Worm (Caenorhabditis elegans) whole organism, L4 larva: ENCODE measurements around the gene Y43F8C.9.

Experiments
- F10B5.3 ChIP-seq: sonication (generic microtip); optimal IDR thresholded peaks from 2 replicates; lab custom pipeline; 2016; ENCODE audit warnings: mild to moderate bottlenecking, missing genetic modification characterization, missing compliant biosample characterization
- ZK337.2 ChIP-seq: fragments of 200-800 bp; sonication (Bioruptor generic); IDR thresholded peaks from 2 replicates; pipeline ENCODE4 v1.3.6; 2022; ENCODE audit warnings: missing genetic modification reagents, missing genetic modification characterization, missing compliant biosample characterization
- ZK546.5 ChIP-seq, 2 experiments: sonication (generic microtip); optimal IDR thresholded peaks; 2 replicates each; lab custom pipeline; 2017; ENCODE audit warnings: missing biosample characterization in 2 of 2, missing genetic modification characterization in 2 of 2
- aha-1 ChIP-seq: fragments of 150-350 bp; peaks from one replicate; lab custom pipeline; 2014; ENCODE audit warnings: missing biosample characterization, missing genetic modification characterization
- attf-4 ChIP-seq: sonication (generic microtip); optimal IDR thresholded peaks from 3 replicates; lab custom pipeline; 2017; ENCODE audit warnings: missing biosample characterization, missing genetic modification characterization
- ceh-28 ChIP-seq: fragments of 150-350 bp; optimal IDR thresholded peaks from 2 replicates; lab custom pipeline; 2014; ENCODE audit warnings: missing biosample characterization, missing genetic modification reagents, missing genetic modification characterization
- ceh-32 ChIP-seq: sonication (generic microtip); optimal IDR thresholded peaks from 2 replicates; lab custom pipeline; 2016; ENCODE audit warnings: mild to moderate bottlenecking, missing genetic modification characterization, missing compliant biosample characterization; ENCODE audit not compliant: poor library complexity
- ceh-62 ChIP-seq: sonication (generic microtip); optimal IDR thresholded peaks from 2 replicates; lab custom pipeline; 2017; ENCODE audit warnings: missing biosample characterization, missing genetic modification characterization
- ceh-82 ChIP-seq: sonication (generic microtip); optimal IDR thresholded peaks from 2 replicates; lab custom pipeline; 2017; ENCODE audit warnings: missing biosample characterization, missing genetic modification characterization
- cey-2 ChIP-seq: sonication (generic microtip); optimal IDR thresholded peaks from 3 replicates; lab custom pipeline; 2017; ENCODE audit warnings: missing genetic modification characterization, mild to moderate bottlenecking, missing compliant biosample characterization, antibody characterized with exemption, borderline replicate concordance; ENCODE audit not compliant: insufficient read depth
- ctbp-1 ChIP-seq: fragments of 200-800 bp; sonication (Bioruptor generic); IDR thresholded peaks from 2 replicates; pipeline ENCODE4 v1.3.6; 2022; ENCODE audit warnings: missing genetic modification reagents, missing genetic modification characterization, missing compliant biosample characterization
- daf-12 ChIP-seq: fragments of 150-350 bp; optimal IDR thresholded peaks from 2 replicates; lab custom pipeline; 2014; ENCODE audit warnings: missing biosample characterization, missing genetic modification reagents, missing genetic modification characterization
- daf-16 ChIP-seq, 3 experiments: sonication (generic microtip); optimal IDR thresholded peaks; 2 replicates each; lab custom pipeline; 2016 to 2017; ENCODE audit warnings: missing genetic modification characterization in 3 of 3, missing genetic modification reagents in 3 of 3, mild to moderate bottlenecking in 2 of 3, missing compliant biosample characterization in 2 of 3, missing biosample characterization in 1 of 3, moderate library complexity in 1 of 3
- daf-8 ChIP-seq: fragments of 200-800 bp; sonication (Bioruptor generic); IDR thresholded peaks from 2 replicates; pipeline ENCODE4 v1.3.6; 2022; ENCODE audit warnings: missing genetic modification characterization, missing compliant biosample characterization
- dpl-1 ChIP-seq: fragments of 150-350 bp; optimal IDR thresholded peaks from 2 replicates; lab custom pipeline; 2014; ENCODE audit warnings: missing biosample characterization, missing genetic modification reagents, missing genetic modification characterization
- duxl-1 ChIP-seq: sonication (generic microtip); optimal IDR thresholded peaks from 2 replicates; lab custom pipeline; 2016; ENCODE audit warnings: mild to moderate bottlenecking, missing genetic modification characterization, moderate library complexity, missing compliant biosample characterization; ENCODE audit not compliant: poor library complexity
- egl-43 ChIP-seq: fragments of 200-800 bp; sonication (Bioruptor generic); IDR thresholded peaks from 2 replicates; pipeline ENCODE4 v1.3.6; 2022; ENCODE audit warnings: missing genetic modification reagents, missing genetic modification characterization, missing compliant biosample characterization
- fkh-10 ChIP-seq: fragments of 150-350 bp; optimal IDR thresholded peaks from 2 replicates; lab custom pipeline; 2014; ENCODE audit warnings: missing biosample characterization, missing genetic modification reagents, missing genetic modification characterization
- fos-1 ChIP-seq: fragments of 150-350 bp; optimal IDR thresholded peaks from 2 replicates; lab custom pipeline; 2014; ENCODE audit warnings: missing biosample characterization, missing genetic modification characterization
- hif-1 ChIP-seq, 2 experiments: sonication (generic microtip); optimal IDR thresholded peaks; 2 replicates each; lab custom pipeline; 2016 to 2017; ENCODE audit warnings: missing compliant biosample characterization in 2 of 2, missing genetic modification characterization in 2 of 2, missing genetic modification reagents in 2 of 2, missing genotype in 2 of 2, mild to moderate bottlenecking in 1 of 2
- hlh-30 ChIP-seq: sonication (generic microtip); optimal IDR thresholded peaks from 2 replicates; lab custom pipeline; 2017; ENCODE audit warnings: antibody characterized with exemption, mild to moderate bottlenecking, missing genetic modification characterization, missing compliant biosample characterization; ENCODE audit not compliant: insufficient read depth
- hmg-1.1 ChIP-seq: fragments of 200-800 bp; sonication (Bioruptor generic); IDR thresholded peaks from 2 replicates; pipeline ENCODE4 v1.3.6; 2022; ENCODE audit warnings: missing genetic modification reagents, missing genetic modification characterization, missing compliant biosample characterization
- lim-7 ChIP-seq: fragments of 200-800 bp; sonication (Bioruptor generic); IDR thresholded peaks from 2 replicates; pipeline ENCODE4 v1.3.6; 2022; ENCODE audit warnings: missing genetic modification characterization, missing compliant biosample characterization
- lin-1 ChIP-seq: fragments of 200-800 bp; sonication (Bioruptor generic); IDR thresholded peaks from 2 replicates; pipeline ENCODE4 v1.3.6; 2022; ENCODE audit warnings: missing genetic modification reagents, missing genetic modification characterization, missing compliant biosample characterization
- lin-15B ChIP-seq: fragments of 150-350 bp; sonication (generic microtip); optimal IDR thresholded peaks from 3 replicates; lab custom pipeline; 2014; ENCODE audit warnings: missing biosample characterization, missing genetic modification characterization
- lin-29 ChIP-seq: fragments of 200-800 bp; sonication (Bioruptor generic); IDR thresholded peaks from 2 replicates; pipeline ENCODE4 v1.3.6; 2022; ENCODE audit warnings: missing genetic modification reagents, missing genetic modification characterization, missing compliant biosample characterization
- lin-39 ChIP-seq: fragments of 150-350 bp; optimal IDR thresholded peaks from 2 replicates; lab custom pipeline; 2014; ENCODE audit warnings: missing biosample characterization, missing genetic modification reagents, missing genetic modification characterization
- lir-3 ChIP-seq: sonication (generic microtip); optimal IDR thresholded peaks from 2 replicates; lab custom pipeline; 2016; ENCODE audit warnings: mild to moderate bottlenecking, missing genetic modification characterization, missing compliant biosample characterization
- madf-9 ChIP-seq: fragments of 200-800 bp; sonication (Bioruptor generic); conservative IDR thresholded peaks from 2 replicates; pipeline ENCODE4 v1.3.6; 2022; ENCODE audit warnings: missing genetic modification reagents, missing genetic modification characterization, missing compliant biosample characterization
- mdt-29 ChIP-seq: fragments of 200-800 bp; sonication (Bioruptor generic); IDR thresholded peaks from 2 replicates; pipeline ENCODE4 v1.3.6; 2022; ENCODE audit warnings: missing genetic modification reagents, missing genetic modification characterization, missing compliant biosample characterization
- mep-1 ChIP-seq: fragments of 150-350 bp; sonication (generic microtip); optimal IDR thresholded peaks from 3 replicates; lab custom pipeline; 2014; ENCODE audit warnings: missing biosample characterization, missing genetic modification characterization
- mxl-3 ChIP-seq: fragments of 200-800 bp; sonication (Bioruptor generic); optimal IDR thresholded peaks from 2 replicates; lab custom pipeline; 2018; ENCODE audit warnings: mild to moderate bottlenecking, missing genetic modification characterization, missing compliant biosample characterization
- nhr-10 ChIP-seq: fragments of 150-350 bp; optimal IDR thresholded peaks from 2 replicates; lab custom pipeline; 2014; ENCODE audit warnings: missing biosample characterization, missing genetic modification characterization
- nhr-11 ChIP-seq: fragments of 150-350 bp; optimal IDR thresholded peaks from 2 replicates; lab custom pipeline; 2014; ENCODE audit warnings: missing biosample characterization, missing genetic modification characterization
- nhr-237 ChIP-seq: sonication (generic microtip); optimal IDR thresholded peaks from 2 replicates; lab custom pipeline; 2017; ENCODE audit warnings: missing biosample characterization, missing genetic modification characterization
- nhr-48 ChIP-seq: sonication (generic microtip); optimal IDR thresholded peaks from 2 replicates; lab custom pipeline; 2016; ENCODE audit warnings: mild to moderate bottlenecking, missing genetic modification characterization, missing compliant biosample characterization
- nhr-6 ChIP-seq: fragments of 150-350 bp; optimal IDR thresholded peaks from 2 replicates; lab custom pipeline; 2014; ENCODE audit warnings: missing biosample characterization, missing genetic modification characterization
- nhr-76 ChIP-seq: fragments of 150-350 bp; optimal IDR thresholded peaks from 2 replicates; lab custom pipeline; 2014; ENCODE audit warnings: missing biosample characterization, missing genetic modification characterization
- pqm-1 ChIP-seq: sonication (generic microtip); optimal IDR thresholded peaks from 2 replicates; lab custom pipeline; 2017; ENCODE audit warnings: missing biosample characterization, missing genetic modification characterization
- rbr-2 ChIP-seq: sonication (generic microtip); optimal IDR thresholded peaks from 2 replicates; lab custom pipeline; 2016; ENCODE audit warnings: missing genotype, missing genetic modification characterization, missing compliant biosample characterization
- saeg-2 ChIP-seq: fragments of 200-800 bp; sonication (Bioruptor generic); IDR thresholded peaks from 2 replicates; pipeline ENCODE4 v1.3.6; 2022; ENCODE audit warnings: missing genetic modification reagents, missing genetic modification characterization, missing compliant biosample characterization
- snpc-1.2 ChIP-seq: fragments of 200-800 bp; sonication (Bioruptor generic); IDR thresholded peaks from 2 replicates; pipeline ENCODE4 v1.3.6; 2022; ENCODE audit warnings: missing genetic modification reagents, missing genetic modification characterization, missing compliant biosample characterization
- snpc-4 ChIP-seq: fragments of 150-350 bp; optimal IDR thresholded peaks from 2 replicates; lab custom pipeline; 2014; ENCODE audit warnings: missing biosample characterization, missing genetic modification characterization
- tag-97 ChIP-seq: fragments of 200-800 bp; sonication (Bioruptor generic); IDR thresholded peaks from 2 replicates; pipeline ENCODE4 v1.3.6; 2022; ENCODE audit warnings: missing genetic modification characterization, missing compliant biosample characterization
- tra-1 ChIP-seq: fragments of 200-800 bp; sonication (Bioruptor generic); IDR thresholded peaks from 2 replicates; pipeline ENCODE4 v1.3.6; 2022; ENCODE audit warnings: missing genetic modification reagents, missing genetic modification characterization, missing compliant biosample characterization
- unc-62 ChIP-seq, 3 experiments: fragments of 150-350 bp in 1 of 3; sonication (generic microtip); optimal IDR thresholded peaks in 2 of 3; peaks in 1 of 3; 1 replicate in 1 of 3; 2 replicates in 2 of 3; lab custom pipeline; 2014 to 2017; ENCODE audit warnings: missing biosample characterization in 3 of 3, missing genetic modification characterization in 3 of 3, missing genetic modification reagents in 3 of 3, missing genotype in 1 of 3
- vab-7 ChIP-seq: fragments of 200-800 bp; sonication (Bioruptor generic); IDR thresholded peaks from 2 replicates; pipeline ENCODE4 v1.3.6; 2022; ENCODE audit warnings: missing genetic modification reagents, missing genetic modification characterization, missing compliant biosample characterization
- zag-1 ChIP-seq: fragments of 150-350 bp; optimal IDR thresholded peaks from 2 replicates; lab custom pipeline; 2014; ENCODE audit warnings: missing biosample characterization, missing genetic modification characterization
- zfp-2 ChIP-seq: sonication (generic microtip); optimal IDR thresholded peaks from 2 replicates; lab custom pipeline; 2016; ENCODE audit warnings: mild to moderate bottlenecking, missing genetic modification characterization, missing compliant biosample characterization
- zip-11 ChIP-seq: fragments of 200-800 bp; sonication (Bioruptor generic); IDR thresholded peaks from 2 replicates; pipeline ENCODE4 v1.3.6; 2022; ENCODE audit warnings: missing genetic modification characterization, missing compliant biosample characterization
- ztf-7 ChIP-seq: fragments of 150-350 bp; optimal IDR thresholded peaks from 2 replicates; lab custom pipeline; 2014; ENCODE audit warnings: missing biosample characterization, missing genetic modification characterization

Gene Y43F8C.9

DNA sequence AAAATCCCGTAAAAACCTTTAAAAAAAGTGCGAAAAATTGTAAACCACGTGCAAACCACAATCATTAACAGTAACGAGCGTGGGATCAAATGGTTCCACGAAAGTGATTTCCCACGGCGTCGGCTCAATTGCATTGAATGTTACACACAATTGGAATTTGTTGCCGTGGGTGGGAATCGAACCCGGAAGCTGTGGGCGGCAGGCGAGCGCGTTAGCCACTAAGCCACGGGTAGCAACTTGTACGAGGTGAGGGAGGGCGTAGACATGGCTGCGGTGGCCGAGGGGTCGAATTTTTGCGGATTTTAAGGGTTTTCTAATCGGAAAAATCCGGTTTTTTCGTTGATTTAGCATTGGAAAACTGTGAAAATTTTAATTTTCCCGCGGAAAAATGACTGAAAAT lies 2.9 kb upstream of the Y43F8C.9 start (continued):
- TF ChIP-seq hlh-30 (tag; lab: Kevin White, UChicago) = peak; percentile 68
- TF ChIP-seq saeg-2 (GFP tag; lab: Robert Waterston, UW) = peak; percentile 88
- TF ChIP-seq fkh-10 (GFP tag; lab: Kevin White, UChicago) = no peak
- TF ChIP-seq tra-1 = peak; percentile 88
- peak; percentile 87 for TF ChIP-seq lin-1
- TF ChIP-seq lin-29 = peak; percentile 75
- no peak for TF ChIP-seq zag-1 (tag; lab: Kevin White, UChicago)
- TF ChIP-seq nhr-11 (tag; lab: Kevin White, UChicago) = peak; percentile 70
- peak; percentile 75 for TF ChIP-seq zfp-2
- peak; percentile 81 for TF ChIP-seq nhr-48 (tag; lab: Kevin White, UChicago)
- TF ChIP-seq mdt-29 (GFP tag; lab: Robert Waterston, UW) = peak; percentile 89
- peak; percentile 21 to 68 for TF ChIP-seq hif-1 (tag; optimal IDR thresholded peaks at IDR 0.05; lab: Kevin White, UChicago)
- no peak for TF ChIP-seq nhr-237 (tag; lab: Kevin White, UChicago)
- TF ChIP-seq madf-9 (GFP tag; lab: Robert Waterston, UW) = peak; percentile 96
- peak; percentile 64 for TF ChIP-seq nhr-6 (tag; lab: Kevin White, UChicago)
- TF ChIP-seq duxl-1 (tag; lab: Kevin White, UChicago) = peak; percentile 95
- peak; percentile 87 for TF ChIP-seq F10B5.3
- TF ChIP-seq daf-16 (GFP tag; optimal IDR thresholded peaks at IDR 0.05; lab: Kevin White, UChicago) = peak; percentile 85 to 93
- peak; percentile 67 for TF ChIP-seq daf-16 (tag; optimal IDR thresholded peaks at IDR 0.05; lab: Kevin White, UChicago)
- TF ChIP-seq tag-97 (GFP tag; lab: Robert Waterston, UW) = 0 out of 2 replicates have a peak, but pooled peaks have one; percentile 11
- no peak for TF ChIP-seq ceh-82 (tag; lab: Kevin White, UChicago)
- TF ChIP-seq daf-8 (GFP tag; lab: Robert Waterston, UW) = peak; percentile 78; the same call in 1 of the 2 replicates
- TF ChIP-seq ceh-28 = no peak
- peak; percentile 93 for TF ChIP-seq ctbp-1 (GFP tag; lab: Robert Waterston, UW)
- TF ChIP-seq daf-12 = no peak
- TF ChIP-seq rbr-2 (tag; lab: Kevin White, UChicago) = peak; percentile 92
- TF ChIP-seq nhr-76 = no peak
- peak; percentile 97 for TF ChIP-seq aha-1 (tag; lab: Kevin White, UChicago)
- TF ChIP-seq ZK337.2 (GFP tag; lab: Robert Waterston, UW) = peak; percentile 92
- peak; percentile 99 for TF ChIP-seq egl-43 (GFP tag; lab: Robert Waterston, UW)
- peak; percentile 90 for TF ChIP-seq vab-7 (GFP tag; lab: Robert Waterston, UW)
- TF ChIP-seq ceh-62 (tag; lab: Kevin White, UChicago) = no peak
- peak; percentile 96 for TF ChIP-seq hmg-1.1
- TF ChIP-seq pqm-1 (tag; lab: Kevin White, UChicago) = peak; percentile 18
- peak; percentile 79 for TF ChIP-seq lir-3
- TF ChIP-seq cey-2 (tag; lab: Kevin White, UChicago) = no peak
- no peak for TF ChIP-seq mxl-3 (GFP tag; lab: Kevin White, UChicago)
- no peak for TF ChIP-seq ZK546.5 (tag; optimal IDR thresholded peaks at IDR 0.05; lab: Kevin White, UChicago)
- peak; percentile 97 for TF ChIP-seq lim-7 (GFP tag; lab: Robert Waterston, UW)
- TF ChIP-seq ceh-32 (tag; lab: Kevin White, UChicago) = no peak
- no peak for TF ChIP-seq lin-39 (tag; lab: Kevin White, UChicago)
- TF ChIP-seq attf-4 = no peak
- peak; percentile 91 for TF ChIP-seq mep-1 (tag; lab: Kevin White, UChicago)
- peak; percentile 53 for TF ChIP-seq dpl-1 (GFP tag; lab: Kevin White, UChicago)
- TF ChIP-seq snpc-4 (tag; lab: Kevin White, UChicago) = no peak
- peak; percentile 54 for TF ChIP-seq ztf-7 (tag; lab: Kevin White, UChicago)
- no peak for TF ChIP-seq fos-1
- TF ChIP-seq unc-62 (GFP tag; optimal IDR thresholded peaks at IDR 0.05 in 1 of 2; lab: Kevin White, UChicago) = peak in 1 of 2 experiments; percentile 84
- TF ChIP-seq unc-62 (tag; optimal IDR thresholded peaks at IDR 0.05; lab: Kevin White, UChicago) = no peak
- no peak for TF ChIP-seq nhr-10 (tag; lab: Kevin White, UChicago)
- TF ChIP-seq snpc-1.2 = peak; percentile 93
- TF ChIP-seq zip-11 (GFP tag; lab: Robert Waterston, UW) = peak; percentile 87
- TF ChIP-seq lin-15B (tag; lab: Kevin White, UChicago) = no peak
